Worm (Caenorhabditis elegans) whole organism, L1 larva: ENCODE measurements around the gene F49C12.4.

ENCODE experiments used
- F16B12.6 ChIP-seq: fragments of 150-350 bp; optimal IDR thresholded peaks from 2 replicates; lab custom pipeline; 2014; ENCODE audit warnings: missing biosample characterization, missing genetic modification characterization
- aha-1 ChIP-seq: fragments of 150-350 bp; optimal IDR thresholded peaks from 2 replicates; lab custom pipeline; 2014; ENCODE audit warnings: missing biosample characterization, missing genetic modification characterization
- alr-1 ChIP-seq: fragments of 200-800 bp; sonication (Bioruptor generic); optimal IDR thresholded peaks from 2 replicates; lab custom pipeline; 2018; ENCODE audit warnings: borderline replicate concordance, mild to moderate bottlenecking, missing genetic modification characterization, missing compliant biosample characterization
- aly-2 ChIP-seq: fragments of 150-350 bp; optimal IDR thresholded peaks from 2 replicates; lab custom pipeline; 2014; ENCODE audit warnings: missing biosample characterization, missing genetic modification characterization
- ama-1 ChIP-seq: fragments of 150-350 bp; optimal IDR thresholded peaks from 2 replicates; lab custom pipeline; 2014
- blmp-1 ChIP-seq: fragments of 150-350 bp; optimal IDR thresholded peaks from 2 replicates; lab custom pipeline; 2014; ENCODE audit warnings: missing biosample characterization, missing genetic modification characterization
- ceh-63 ChIP-seq: fragments of 200-800 bp; sonication (Bioruptor generic); optimal IDR thresholded peaks from 2 replicates; lab custom pipeline; 2018; ENCODE audit warnings: mild to moderate bottlenecking, missing genetic modification characterization, missing compliant biosample characterization
- ceh-82 ChIP-seq, 3 experiments: fragments of 150-350 bp in 1 of 3; sonication (generic microtip) in 2 of 3; optimal IDR thresholded peaks; 2 replicates each; lab custom pipeline; 2014 to 2017; ENCODE audit warnings: missing biosample characterization in 3 of 3, missing genetic modification characterization in 3 of 3
- ceh-90 ChIP-seq: sonication (generic microtip); optimal IDR thresholded peaks from 2 replicates; lab custom pipeline; 2016; ENCODE audit warnings: missing genetic modification characterization, missing compliant biosample characterization
- efl-1 ChIP-seq, 4 experiments: fragments of 150-350 bp; optimal IDR thresholded peaks in 3 of 4; peaks in 1 of 4; 1 replicate in 1 of 4; 2 replicates in 3 of 4; lab custom pipeline; 2014; ENCODE audit warnings: missing biosample characterization in 2 of 4, missing genetic modification characterization in 2 of 4, missing genetic modification reagents in 2 of 4
- efl-3 ChIP-seq: fragments of 200-800 bp; sonication (Bioruptor generic); optimal IDR thresholded peaks from 2 replicates; lab custom pipeline; 2018; ENCODE audit warnings: mild to moderate bottlenecking, missing genetic modification characterization, missing compliant biosample characterization
- elt-3 ChIP-seq, 6 experiments: fragments of 150-350 bp in 1 of 6; sonication (generic microtip); optimal IDR thresholded peaks; 2 replicates each; lab custom pipeline; 2017 to 2018; ENCODE audit warnings: missing biosample characterization in 6 of 6, missing genetic modification characterization in 6 of 6, inconsistent platforms in 1 of 6
- ets-5 ChIP-seq: fragments of 200-800 bp; sonication (Bioruptor generic); IDR thresholded peaks from 2 replicates; pipeline ENCODE4 v1.3.6; 2022; ENCODE audit warnings: missing genetic modification characterization, missing compliant biosample characterization
- fkh-10 ChIP-seq: sonication (generic microtip); optimal IDR thresholded peaks from 2 replicates; lab custom pipeline; 2017; ENCODE audit warnings: missing biosample characterization, missing genetic modification reagents, missing genetic modification characterization
- fkh-4 ChIP-seq: sonication (generic microtip); optimal IDR thresholded peaks from 2 replicates; lab custom pipeline; 2016; ENCODE audit warnings: missing compliant biosample characterization, missing genetic modification characterization, borderline replicate concordance
- fkh-8 ChIP-seq: sonication (generic microtip); optimal IDR thresholded peaks from 2 replicates; lab custom pipeline; 2016; ENCODE audit warnings: mild to moderate bottlenecking, missing genetic modification characterization, missing compliant biosample characterization
- grh-1 ChIP-seq: fragments of 200-800 bp; sonication (Bioruptor generic); IDR thresholded peaks from 2 replicates; pipeline ENCODE4 v1.3.6; 2022; ENCODE audit warnings: missing genetic modification reagents, missing genetic modification characterization, missing compliant biosample characterization
- hlh-17 ChIP-seq: fragments of 200-800 bp; sonication (Bioruptor generic); optimal IDR thresholded peaks from 2 replicates; lab custom pipeline; 2018; ENCODE audit warnings: missing genetic modification characterization, mild to moderate bottlenecking, missing compliant biosample characterization, moderate library complexity, borderline replicate concordance
- hpl-2 ChIP-seq: fragments of 150-350 bp; optimal IDR thresholded peaks from 2 replicates; lab custom pipeline; 2014; ENCODE audit warnings: missing biosample characterization, missing genetic modification reagents, missing genetic modification characterization
- isw-1 ChIP-seq: fragments of 200-800 bp; sonication (Bioruptor generic); IDR thresholded peaks from 2 replicates; pipeline ENCODE4 v1.3.6; 2022; ENCODE audit warnings: missing genetic modification characterization, missing compliant biosample characterization
- jun-1 ChIP-seq: fragments of 150-350 bp; optimal IDR thresholded peaks from 2 replicates; lab custom pipeline; 2014; ENCODE audit warnings: missing biosample characterization, missing genetic modification reagents, missing genetic modification characterization
- lin-13 ChIP-seq: fragments of 150-350 bp; optimal IDR thresholded peaks from 2 replicates; lab custom pipeline; 2014; ENCODE audit warnings: missing biosample characterization, missing genetic modification reagents, missing genetic modification characterization
- lin-35 ChIP-seq, 2 experiments: fragments of 150-350 bp; optimal IDR thresholded peaks; 2 replicates each; lab custom pipeline; 2014; ENCODE audit warnings: missing biosample characterization in 2 of 2, missing genetic modification characterization in 2 of 2, missing genetic modification reagents in 2 of 2
- lin-39 ChIP-seq: fragments of 150-350 bp; optimal IDR thresholded peaks from 2 replicates; lab custom pipeline; 2014; ENCODE audit warnings: missing biosample characterization, missing genetic modification reagents, missing genetic modification characterization
- mdl-1 ChIP-seq, 2 experiments: fragments of 150-350 bp; optimal IDR thresholded peaks; 2 replicates each; lab custom pipeline; 2014 to 2017; ENCODE audit warnings: missing biosample characterization in 2 of 2, missing genetic modification characterization in 2 of 2, inconsistent platforms in 1 of 2
- mep-1 ChIP-seq: fragments of 150-350 bp; optimal IDR thresholded peaks from 2 replicates; lab custom pipeline; 2014; ENCODE audit warnings: missing biosample characterization, missing genetic modification characterization
- nhr-12 ChIP-seq: sonication (generic microtip); optimal IDR thresholded peaks from 2 replicates; lab custom pipeline; 2017; ENCODE audit warnings: missing biosample characterization, missing genetic modification characterization
- nhr-19 ChIP-seq: fragments of 200-800 bp; sonication (Bioruptor generic); conservative IDR thresholded peaks from 2 replicates; pipeline ENCODE4 v1.3.6; 2022; ENCODE audit warnings: missing genetic modification characterization, missing compliant biosample characterization
- nhr-237 ChIP-seq: fragments of 150-350 bp; optimal IDR thresholded peaks from 2 replicates; lab custom pipeline; 2014; ENCODE audit warnings: missing biosample characterization, missing genetic modification characterization
- nhr-47 ChIP-seq: sonication (generic microtip); optimal IDR thresholded peaks from 2 replicates; lab custom pipeline; 2016; ENCODE audit warnings: mild to moderate bottlenecking, missing genetic modification characterization, moderate library complexity, missing compliant biosample characterization
- nhr-76 ChIP-seq: sonication (generic microtip); optimal IDR thresholded peaks from 2 replicates; lab custom pipeline; 2017; ENCODE audit warnings: missing biosample characterization, missing genetic modification characterization
- nhr-90 ChIP-seq: sonication (generic microtip); optimal IDR thresholded peaks from 2 replicates; lab custom pipeline; 2016; ENCODE audit warnings: mild to moderate bottlenecking, missing genetic modification characterization, missing compliant biosample characterization; ENCODE audit not compliant: poor library complexity
- pax-3 ChIP-seq: fragments of 200-800 bp; sonication (Bioruptor generic); optimal IDR thresholded peaks from 2 replicates; lab custom pipeline; 2018; ENCODE audit warnings: mild to moderate bottlenecking, missing genetic modification characterization, moderate library complexity, missing compliant biosample characterization
- pqm-1 ChIP-seq: sonication (generic microtip); optimal IDR thresholded peaks from 3 replicates; lab custom pipeline; 2017; ENCODE audit warnings: missing biosample characterization, missing genetic modification characterization
- skn-1 ChIP-seq: fragments of 150-350 bp; optimal IDR thresholded peaks from 2 replicates; lab custom pipeline; 2014; ENCODE audit warnings: missing biosample characterization, missing genetic modification characterization
- snpc-4 ChIP-seq: fragments of 150-350 bp; optimal IDR thresholded peaks from 2 replicates; lab custom pipeline; 2014; ENCODE audit warnings: missing biosample characterization, missing genetic modification characterization
- snu-23 ChIP-seq: sonication (generic microtip); optimal IDR thresholded peaks from 2 replicates; lab custom pipeline; 2016; ENCODE audit warnings: missing genetic modification characterization, missing compliant biosample characterization
- sox-4 ChIP-seq: sonication (generic microtip); optimal IDR thresholded peaks from 2 replicates; lab custom pipeline; 2016; ENCODE audit warnings: missing genetic modification characterization, missing compliant biosample characterization
- sptf-1 ChIP-seq: fragments of 150-350 bp; optimal IDR thresholded peaks from 2 replicates; lab custom pipeline; 2014; ENCODE audit warnings: missing biosample characterization, missing genetic modification characterization
- tbx-2 ChIP-seq: sonication (generic microtip); optimal IDR thresholded peaks from 2 replicates; lab custom pipeline; 2016; ENCODE audit warnings: missing genetic modification characterization, missing compliant biosample characterization
- tlp-1 ChIP-seq: fragments of 150-350 bp; optimal IDR thresholded peaks from 2 replicates; lab custom pipeline; 2014; ENCODE audit warnings: missing biosample characterization, missing genetic modification characterization
- unc-130 ChIP-seq: fragments of 150-350 bp; optimal IDR thresholded peaks from 2 replicates; lab custom pipeline; 2017; ENCODE audit warnings: missing biosample characterization, missing genetic modification characterization, inconsistent platforms
- unc-86 ChIP-seq: sonication (generic microtip); optimal IDR thresholded peaks from 2 replicates; lab custom pipeline; 2016; ENCODE audit warnings: missing genetic modification characterization, missing compliant biosample characterization
- unc-98 ChIP-seq: fragments of 200-800 bp; sonication (Bioruptor generic); IDR thresholded peaks from 2 replicates; pipeline ENCODE4 v1.3.6; 2022; ENCODE audit warnings: missing genetic modification characterization, missing compliant biosample characterization
- xbp-1 ChIP-seq: sonication (generic microtip); optimal IDR thresholded peaks from 2 replicates; lab custom pipeline; 2016; ENCODE audit warnings: missing genetic modification characterization, missing compliant biosample characterization
- zip-4 ChIP-seq: fragments of 200-800 bp; sonication (Bioruptor generic); optimal IDR thresholded peaks from 2 replicates; lab custom pipeline; 2018; ENCODE audit warnings: mild to moderate bottlenecking, missing genetic modification characterization, moderate library complexity, missing compliant biosample characterization
- ztf-4 ChIP-seq: fragments of 150-350 bp; optimal IDR thresholded peaks from 2 replicates; lab custom pipeline; 2014; ENCODE audit warnings: missing biosample characterization, missing genetic modification characterization

F49C12.4 gene

DNA sequence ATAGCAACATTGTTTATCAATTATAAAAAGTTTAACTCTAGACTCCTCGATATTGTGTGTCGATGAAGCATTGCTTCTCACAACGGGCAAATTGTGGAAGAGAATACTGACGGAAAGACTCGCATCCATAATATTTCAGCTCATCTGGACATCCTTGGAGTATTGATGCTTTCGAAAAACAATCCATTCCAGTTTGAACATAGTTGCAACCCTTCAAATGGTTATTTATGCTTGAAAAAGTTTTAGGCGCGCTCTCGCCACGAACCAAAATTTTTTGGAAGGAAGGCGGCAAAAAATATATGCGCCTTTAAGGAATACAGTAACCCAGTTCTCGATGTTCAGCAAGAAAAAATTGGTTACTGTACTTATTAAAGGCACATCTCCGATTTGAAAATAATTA is 18.6 kb upstream of the F49C12.4 start:
- no peak for TF ChIP-seq blmp-1 (tag; lab: Kevin White, UChicago)
- TF ChIP-seq nhr-47 (tag; lab: Kevin White, UChicago) = peak; percentile 7
- no peak for TF ChIP-seq xbp-1 (tag; lab: Kevin White, UChicago)
- TF ChIP-seq aha-1 (tag; lab: Kevin White, UChicago) = no peak
- no peak for TF ChIP-seq ztf-4 (tag; lab: Kevin White, UChicago)
- TF ChIP-seq unc-98 (GFP tag; lab: Robert Waterston, UW) = no peak
- TF ChIP-seq skn-1 (tag; lab: Kevin White, UChicago) = no peak
- no peak for TF ChIP-seq hlh-17 (GFP tag; lab: Kevin White, UChicago)
- peak; percentile 0 for TF ChIP-seq nhr-90 (tag; lab: Kevin White, UChicago)
- no peak for TF ChIP-seq pax-3 (tag; lab: Kevin White, UChicago)
- no peak for TF ChIP-seq snu-23 (GFP tag; lab: Kevin White, UChicago)
- TF ChIP-seq elt-3 (tag; optimal IDR thresholded peaks at IDR 0.05; lab: Kevin White, UChicago) = no peak
- TF ChIP-seq efl-1 (optimal IDR thresholded peaks at IDR 0.05; lab: Kevin White, UChicago) = no peak
- TF ChIP-seq efl-1 (GFP tag; optimal IDR thresholded peaks at IDR 0.05 in 1 of 2; lab: Kevin White, UChicago) = peak in 1 of 2 experiments; percentile 68
- no peak for TF ChIP-seq mdl-1 (tag; optimal IDR thresholded peaks at IDR 0.05; lab: Kevin White, UChicago)
- TF ChIP-seq alr-1 (tag; lab: Kevin White, UChicago) = no peak
- no peak for TF ChIP-seq nhr-12 (tag; lab: Kevin White, UChicago)
- peak in 1 of 2 experiments; percentile 6 for TF ChIP-seq lin-35 (GFP tag; optimal IDR thresholded peaks at IDR 0.05; lab: Kevin White, UChicago)
- TF ChIP-seq nhr-76 (tag; lab: Kevin White, UChicago) = no peak
- TF ChIP-seq hpl-2 = peak; percentile 8

DNA sequence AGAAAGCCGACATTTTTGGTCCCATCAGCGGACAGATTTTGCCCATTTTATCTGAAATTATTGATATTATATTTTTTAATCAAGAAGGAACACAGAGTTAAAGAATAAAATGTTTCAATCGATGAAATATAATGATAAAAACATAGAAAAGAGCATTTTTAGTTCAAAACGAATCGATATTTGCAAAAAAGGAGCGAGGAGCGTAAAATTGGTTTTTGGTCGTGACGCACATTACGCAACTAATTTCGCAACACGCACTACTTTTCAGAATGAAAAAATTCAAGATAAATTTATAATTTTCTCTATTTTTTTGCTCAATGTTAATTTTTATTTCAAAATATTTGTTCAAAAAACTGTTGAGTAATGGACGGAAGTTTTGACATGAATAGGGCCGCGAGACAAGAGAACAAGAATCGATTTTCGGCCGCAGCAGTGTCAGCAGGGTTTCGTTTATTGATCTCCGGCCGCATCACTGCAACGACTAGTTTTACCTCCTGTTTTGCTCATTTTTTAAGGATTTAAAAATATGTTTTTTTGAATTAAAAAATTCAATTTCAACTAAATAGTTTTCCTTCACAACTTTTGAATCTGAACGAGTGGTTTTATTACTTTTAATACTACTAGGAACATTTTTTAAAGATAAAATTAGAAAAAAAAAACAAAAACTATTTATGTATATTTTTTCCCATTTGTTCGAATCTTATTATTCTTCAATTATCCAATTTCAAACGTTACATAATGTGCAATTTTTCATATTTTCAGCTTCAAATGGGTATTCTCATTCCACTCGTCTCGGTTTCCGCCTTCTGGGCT is 17.4 kb upstream of the F49C12.4 start, which contains the start of the genes F49C12.12 and vha-17:
F49C12.12 (minus strand) TSS at position 51 of the 813 bp plus-strand sequence.
vha-17 (plus strand) TSS at position 763 of the 813 bp plus-strand sequence.
- 0 out of 2 replicates have a peak, but pooled peaks have one; percentile 6 for TF ChIP-seq nhr-19 (GFP tag; lab: Robert Waterston, UW)
- TF ChIP-seq unc-130 (tag; lab: Kevin White, UChicago) = no peak
- peak; percentile 68 for TF ChIP-seq snu-23 (GFP tag; lab: Kevin White, UChicago)
- no peak for TF ChIP-seq efl-3 (GFP tag; lab: Kevin White, UChicago)
- peak; percentile 45 for TF ChIP-seq zip-4
- TF ChIP-seq ceh-63 (GFP tag; lab: Kevin White, UChicago) = no peak
- no peak for TF ChIP-seq mdl-1 (tag; optimal IDR thresholded peaks at IDR 0.05; lab: Kevin White, UChicago)
- no peak for TF ChIP-seq fkh-8
- TF ChIP-seq nhr-90 (tag; lab: Kevin White, UChicago) = no peak
- peak; percentile 16 for TF ChIP-seq tbx-2 (tag; lab: Kevin White, UChicago)
- TF ChIP-seq isw-1 (GFP tag; lab: Robert Waterston, UW) = no peak
- peak; percentile 33 for TF ChIP-seq xbp-1 (tag; lab: Kevin White, UChicago)
- peak; percentile 8 to 47 for TF ChIP-seq lin-35 (GFP tag; optimal IDR thresholded peaks at IDR 0.05; lab: Kevin White, UChicago)
- TF ChIP-seq grh-1 (GFP tag; lab: Robert Waterston, UW) = no peak
- no peak for TF ChIP-seq sptf-1 (tag; lab: Kevin White, UChicago)
- no peak for TF ChIP-seq fkh-4 (tag; lab: Kevin White, UChicago)
- TF ChIP-seq nhr-237 (tag; lab: Kevin White, UChicago) = peak; percentile 13
- no peak for TF ChIP-seq lin-39 (tag; lab: Kevin White, UChicago)
- TF ChIP-seq unc-86 (tag; lab: Kevin White, UChicago) = no peak
- TF ChIP-seq aly-2 (tag; lab: Kevin White, UChicago) = no peak
- no peak for TF ChIP-seq fkh-10
- TF ChIP-seq tlp-1 (tag; lab: Kevin White, UChicago) = no peak
- TF ChIP-seq hpl-2 = no peak
- no peak for TF ChIP-seq ets-5 (GFP tag; lab: Robert Waterston, UW)
- TF ChIP-seq lin-13 = no peak
- no peak for TF ChIP-seq sox-4
- TF ChIP-seq skn-1 (tag; lab: Kevin White, UChicago) = peak; percentile 65
- TF ChIP-seq F16B12.6 = no peak
- no peak for TF ChIP-seq alr-1 (tag; lab: Kevin White, UChicago)
- no peak for TF ChIP-seq nhr-76 (tag; lab: Kevin White, UChicago)
- peak; percentile 26 for TF ChIP-seq blmp-1 (tag; lab: Kevin White, UChicago)
- TF ChIP-seq ama-1 (lab: Kevin White, UChicago) = no peak
- no peak for TF ChIP-seq jun-1 (tag; lab: Kevin White, UChicago)
- TF ChIP-seq snpc-4 (tag; lab: Kevin White, UChicago) = no peak
- TF ChIP-seq pqm-1 (tag; lab: Kevin White, UChicago) = no peak
- TF ChIP-seq ceh-82 (tag; optimal IDR thresholded peaks at IDR 0.05; lab: Kevin White, UChicago) = peak in 1 of 3 experiments; percentile 14
- no peak for TF ChIP-seq mep-1
- TF ChIP-seq ceh-90 (tag; lab: Kevin White, UChicago) = no peak
- no peak for TF ChIP-seq ztf-4 (tag; lab: Kevin White, UChicago)
